Worm (Caenorhabditis elegans) whole organism, dauer: ENCODE measurements around the gene T11F9.1.

Experiments
- unc-62 ChIP-seq: sonication (generic microtip); optimal IDR thresholded peaks from 2 replicates; lab custom pipeline; 2017; ENCODE audit warnings: missing biosample characterization, missing genetic modification reagents, missing genetic modification characterization

T11F9.1 gene

DNA sequence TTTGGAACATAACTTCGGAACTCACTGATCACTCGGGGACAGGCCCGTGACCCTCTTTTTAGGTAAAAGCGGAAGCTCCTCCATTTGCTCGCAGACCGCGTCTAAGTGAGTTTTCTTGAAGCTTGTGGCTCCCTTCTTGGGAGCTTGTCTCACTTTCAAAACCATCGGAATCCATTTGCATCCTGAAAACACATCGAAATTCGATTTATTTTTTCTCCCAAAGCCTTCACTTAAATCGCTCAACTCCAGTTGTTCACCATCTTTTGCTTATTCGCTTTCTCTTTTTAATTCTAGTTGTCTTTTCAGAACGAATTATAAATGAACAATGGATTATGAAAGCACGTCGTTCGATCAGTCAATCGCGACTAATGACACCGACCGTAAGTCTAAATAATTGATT lies at the start of gene T11F9.1:
TSS of gene T11F9.1 (plus strand) at position 301 of the 400 bp plus-strand sequence.
- TF ChIP-seq unc-62, result no peak

DNA sequence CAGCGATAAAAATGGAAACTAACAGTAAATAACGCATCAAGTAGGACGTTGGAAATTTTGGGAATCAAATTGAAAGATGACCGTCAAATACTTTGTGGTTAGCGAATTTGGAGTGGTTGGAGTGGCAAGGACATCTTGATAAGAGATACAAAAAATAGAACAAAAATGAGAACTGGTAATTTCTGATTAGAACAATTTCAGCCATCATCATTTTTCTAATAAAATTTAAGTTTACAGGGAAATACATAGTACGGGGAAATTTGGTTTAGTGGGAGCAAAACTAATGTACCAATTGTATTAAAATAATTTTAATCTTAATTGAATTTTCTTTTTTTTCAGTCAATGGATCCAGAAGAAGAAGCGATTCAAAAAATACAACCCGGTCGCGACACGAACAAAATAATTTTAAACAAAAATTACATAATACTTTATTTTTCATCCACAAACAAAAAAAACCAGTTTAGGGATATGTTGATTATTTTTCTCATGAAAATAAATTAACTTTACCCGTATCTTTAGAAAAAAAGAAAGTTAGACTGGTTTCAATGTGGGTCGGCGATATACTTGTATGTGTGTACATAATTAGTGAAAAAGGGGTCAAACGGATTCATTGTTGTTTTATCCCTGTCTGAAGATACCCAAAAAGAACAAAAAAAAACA lies 48.3 kb upstream of the T11F9.1 start, which contains the start of the genes K03B8.8 and grl-3:
TSS of gene K03B8.8 (minus strand) at position 101 of the 660 bp plus-strand sequence.
TSS of gene grl-3 (plus strand) at position 610 of the 660 bp plus-strand sequence.
- no peak for TF ChIP-seq unc-62

ce11 chrV:11412125-11412524 lies 47.2 kb upstream of the T11F9.1 start:
- no peak for TF ChIP-seq unc-62

DNA sequence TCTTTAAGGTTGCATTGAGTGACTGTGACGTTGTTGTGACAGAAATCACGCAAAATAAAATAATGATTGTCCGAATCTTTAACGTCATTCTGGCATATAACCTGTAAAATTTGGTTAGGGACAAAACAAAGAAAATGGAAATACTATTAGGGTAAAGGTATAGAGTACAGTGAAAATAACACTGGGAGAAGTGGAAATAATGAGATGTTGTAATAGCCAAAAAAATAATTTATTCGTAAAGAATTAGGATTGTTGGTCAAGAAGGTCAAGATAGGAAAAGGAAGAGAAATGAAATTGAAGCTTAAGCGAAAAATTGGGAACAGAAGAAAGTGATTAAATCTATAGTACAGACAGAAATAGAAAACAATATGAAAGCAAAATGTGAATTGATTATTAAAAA lies 44.3 kb upstream of the T11F9.1 start, which contains the start of gene deg-3:
TSS of gene deg-3 (minus strand) at position 101 of the 400 bp plus-strand sequence.
- TF ChIP-seq unc-62, result no peak

DNA sequence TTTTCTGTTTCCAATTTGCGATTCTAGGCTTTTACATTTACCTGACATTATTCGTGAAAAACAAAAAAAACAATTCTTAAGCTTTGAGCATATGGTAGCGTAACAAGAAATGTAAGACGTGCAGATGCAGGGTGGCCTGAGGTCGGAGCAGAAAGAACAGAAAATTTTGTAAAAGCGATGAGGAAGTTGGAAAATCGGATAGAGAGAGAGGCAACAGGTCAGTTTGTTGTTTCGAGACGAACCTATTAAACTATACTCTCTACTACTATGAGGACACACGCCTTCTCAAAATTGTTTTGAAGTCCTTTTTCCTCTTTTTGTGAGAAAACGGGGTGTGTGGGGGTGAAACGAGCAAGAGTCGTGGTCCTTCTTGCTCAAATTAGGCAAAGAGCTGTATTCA lies 37.8 kb upstream of the T11F9.1 start, which contains the start of gene des-2:
TSS of gene des-2 (minus strand) at position 101 of the 400 bp plus-strand sequence.
- TF ChIP-seq unc-62, result no peak

- no peak for TF ChIP-seq unc-62
Observed at ce11 chrV:11424565-11424964, 34.8 kb upstream of the T11F9.1 start, which contains the start of gene T26H10.2. Gene T26H10.2 (minus strand): TSS chrV:11424665.

ce11 chrV:11428728-11429127 lies 30.6 kb upstream of the T11F9.1 start:
- no peak for TF ChIP-seq unc-62

DNA sequence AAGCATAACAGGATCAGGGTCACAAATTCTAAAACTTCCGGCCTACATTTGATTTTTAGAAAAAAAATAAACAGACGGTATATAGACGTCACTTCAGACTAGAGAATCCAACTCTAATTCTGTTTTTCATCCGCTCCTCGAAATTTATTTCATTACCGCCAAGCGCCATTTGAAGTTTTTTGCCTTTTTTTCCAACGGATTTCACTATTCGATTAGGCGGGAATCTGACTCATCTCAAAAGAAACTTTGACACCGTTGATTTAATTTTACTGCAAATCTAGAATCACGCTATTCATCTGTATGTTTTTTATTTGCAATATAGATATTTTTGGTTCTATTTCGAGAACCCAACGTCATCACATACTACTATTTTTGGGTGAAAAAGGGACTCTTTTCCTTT lies 28.5 kb upstream of the T11F9.1 start:
- no peak for TF ChIP-seq unc-62

ce11 chrV:11435242-11435641 lies 24.1 kb upstream of the T11F9.1 start:
- no peak for TF ChIP-seq unc-62

DNA sequence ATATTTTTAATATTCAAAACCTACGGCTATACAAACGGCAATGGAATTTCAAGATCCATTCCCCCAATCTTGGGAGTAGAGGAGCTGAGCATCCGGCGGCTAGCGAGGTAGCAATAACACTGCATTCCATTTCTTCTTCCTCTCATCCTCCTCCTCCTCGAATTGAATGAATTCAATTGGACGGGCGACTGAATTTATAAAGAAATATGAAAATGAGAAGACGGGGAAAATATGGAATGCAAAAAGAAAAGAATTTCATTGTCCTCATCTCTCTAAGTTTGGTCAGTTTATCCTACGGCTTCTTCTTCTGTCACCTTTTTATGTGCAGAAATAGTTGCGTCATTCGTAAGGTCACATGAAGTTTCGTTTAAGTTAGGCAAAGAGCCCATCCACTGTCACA lies 22.9 kb upstream of the T11F9.1 start:
- TF ChIP-seq unc-62, result no peak

DNA sequence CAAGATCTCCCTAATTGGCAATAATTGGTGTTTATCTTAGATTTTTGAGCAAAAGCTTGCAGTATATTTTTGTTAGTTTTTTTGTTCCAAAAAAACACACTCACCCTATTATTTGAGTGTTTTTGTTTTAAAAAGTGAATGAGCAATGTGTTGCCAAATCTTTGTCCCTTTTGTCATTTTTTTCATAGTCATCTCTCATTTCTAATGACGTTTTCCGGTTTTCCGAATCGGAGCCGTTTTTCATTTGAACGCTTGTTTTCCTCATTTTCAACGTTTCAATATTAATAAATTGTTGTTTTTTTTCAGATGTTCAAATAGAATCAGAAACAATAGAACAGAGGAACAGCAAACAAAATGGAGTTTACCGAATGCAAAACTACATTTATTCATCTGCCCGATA lies 20.9 kb upstream of the T11F9.1 start, which contains the start of gene dmsr-1:
TSS of gene dmsr-1 (plus strand) at position 301 of the 400 bp plus-strand sequence.
- no peak for TF ChIP-seq unc-62

- TF ChIP-seq unc-62, result no peak
Observed at ce11 chrV:11439202-11439601, 20.2 kb upstream of the T11F9.1 start.

DNA sequence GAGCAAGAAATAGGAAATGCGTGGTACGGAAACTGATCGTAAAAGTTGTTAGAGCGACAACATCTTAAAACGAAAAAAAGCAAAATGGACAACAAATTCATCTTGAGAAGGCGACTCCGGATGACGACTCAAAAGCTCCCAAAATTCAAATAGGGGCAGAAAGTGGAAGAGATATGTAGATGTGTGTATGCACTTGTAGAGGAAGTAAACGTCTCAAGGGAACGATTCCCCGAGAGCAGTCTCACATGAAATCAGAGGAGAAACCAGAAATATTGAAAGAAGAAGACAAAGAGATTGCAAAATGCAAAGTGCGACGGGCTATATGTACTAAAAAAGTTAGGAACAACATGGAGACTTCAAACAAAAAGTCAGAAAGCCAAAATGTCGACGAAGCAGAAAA lies 15.9 kb upstream of the T11F9.1 start, which contains the start of gene F57B7.2:
TSS of gene F57B7.2 (minus strand) at position 101 of the 400 bp plus-strand sequence.
- TF ChIP-seq unc-62, result no peak

DNA sequence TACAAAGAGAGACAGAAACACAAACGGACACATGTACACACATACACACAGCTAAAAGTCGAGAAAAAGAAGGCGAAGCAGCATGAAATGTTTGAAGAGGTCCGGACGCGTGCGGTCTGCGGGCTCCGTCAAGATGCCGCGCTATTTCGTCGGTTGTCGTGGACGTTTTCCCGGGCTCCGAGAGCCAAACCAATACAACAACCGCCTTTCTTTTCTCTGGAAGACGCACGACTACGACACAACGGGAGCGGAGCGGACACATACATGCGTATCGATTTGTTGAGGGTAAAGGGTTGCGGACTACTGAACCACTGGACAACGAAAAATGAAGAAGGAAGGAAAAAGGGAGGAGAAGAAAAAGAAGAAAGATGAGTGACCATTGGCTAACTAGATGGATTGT lies 14.0 kb upstream of the T11F9.1 start:
- TF ChIP-seq unc-62, result no peak

DNA sequence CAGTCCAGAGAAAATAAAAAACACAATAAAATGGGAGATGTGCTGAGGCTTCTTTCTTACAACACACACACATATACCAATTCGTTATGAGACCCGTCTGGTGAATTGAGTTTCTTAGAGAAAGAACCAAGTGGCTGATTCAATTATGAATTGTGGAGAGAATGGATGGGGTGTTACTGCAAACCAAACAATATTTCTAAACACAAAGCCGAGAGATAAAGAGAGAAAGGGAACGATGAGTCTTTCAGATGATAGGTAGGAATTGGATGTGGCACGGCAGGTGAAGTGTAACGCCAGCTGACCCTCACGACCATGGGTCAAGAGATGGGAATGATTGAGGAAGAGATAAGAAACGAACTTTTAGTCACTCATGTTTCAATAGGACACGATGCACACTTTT lies 13.1 kb upstream of the T11F9.1 start, which contains the start of gene mig-17:
TSS of gene mig-17 (plus strand) at position 389 of the 400 bp plus-strand sequence.
- TF ChIP-seq unc-62, result no peak

ce11 chrV:11449404-11449803 lies 10.0 kb upstream of the T11F9.1 start:
- TF ChIP-seq unc-62, result no peak

- TF ChIP-seq unc-62, result no peak
Observed at ce11 chrV:11450257-11450656, 9.1 kb upstream of the T11F9.1 start, which contains the start of gene col-156. Gene col-156 (minus strand): TSS chrV:11450357.

- TF ChIP-seq unc-62, result no peak
Observed at ce11 chrV:11454917-11455316, 4.4 kb upstream of the T11F9.1 start.
